Worm (Caenorhabditis elegans) whole organism, dauer: ENCODE measurements around the gene C35A5.10.

Source experiments
- unc-62 ChIP-seq: sonication (generic microtip); optimal IDR thresholded peaks from 2 replicates; lab custom pipeline; 2017; ENCODE audit warnings: missing biosample characterization, missing genetic modification reagents, missing genetic modification characterization

The C35A5.10 gene

DNA sequence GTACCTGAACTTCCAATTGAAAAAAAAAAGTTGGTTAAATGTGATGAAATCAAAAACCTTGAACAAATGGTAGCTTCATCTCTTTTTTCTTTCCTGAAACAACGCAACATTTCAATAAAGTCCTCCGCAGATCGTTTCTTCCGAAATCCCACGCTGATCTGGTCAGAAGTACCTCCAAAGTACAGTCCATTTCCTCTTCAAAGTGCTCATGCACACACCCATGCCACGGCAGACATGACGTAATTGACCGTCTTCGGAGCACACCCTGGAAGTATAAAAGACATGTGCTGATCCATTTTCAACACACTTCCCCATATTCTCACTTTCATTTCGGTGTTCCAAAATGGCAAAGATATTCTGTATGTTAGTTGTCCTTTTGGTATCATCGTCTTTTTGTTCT is at the start of gene C35A5.10:
Gene C35A5.10, plus strand, starts transcription at position 301 of the 400 bp plus-strand sequence.
- TF ChIP-seq unc-62 (GFP tag; lab: Kevin White, UChicago): no peak

DNA sequence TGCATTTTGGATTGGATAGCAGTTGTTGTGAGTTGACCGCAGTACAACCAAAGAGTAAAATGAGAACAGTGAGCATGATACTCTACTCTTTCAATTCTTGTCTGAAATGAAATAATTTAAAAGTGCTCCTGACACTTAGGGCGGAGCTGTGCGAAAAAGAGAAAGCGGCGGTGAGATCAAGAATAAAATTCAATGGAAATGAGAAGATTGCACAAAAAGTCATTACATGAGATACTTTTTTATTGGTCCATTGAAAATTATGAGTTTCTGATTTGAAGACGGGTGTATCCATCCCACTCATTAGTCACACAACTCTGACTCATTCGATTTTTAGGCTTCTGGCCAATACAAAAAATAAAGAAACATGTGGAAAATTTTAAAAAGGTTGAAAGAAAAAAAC is 46.7 kb upstream of the C35A5.10 start, which contains the start of gene F22E12.1:
Gene F22E12.1, minus strand, starts transcription at position 101 of the 400 bp plus-strand sequence.
- no peak for TF ChIP-seq unc-62 (GFP tag; lab: Kevin White, UChicago)

DNA sequence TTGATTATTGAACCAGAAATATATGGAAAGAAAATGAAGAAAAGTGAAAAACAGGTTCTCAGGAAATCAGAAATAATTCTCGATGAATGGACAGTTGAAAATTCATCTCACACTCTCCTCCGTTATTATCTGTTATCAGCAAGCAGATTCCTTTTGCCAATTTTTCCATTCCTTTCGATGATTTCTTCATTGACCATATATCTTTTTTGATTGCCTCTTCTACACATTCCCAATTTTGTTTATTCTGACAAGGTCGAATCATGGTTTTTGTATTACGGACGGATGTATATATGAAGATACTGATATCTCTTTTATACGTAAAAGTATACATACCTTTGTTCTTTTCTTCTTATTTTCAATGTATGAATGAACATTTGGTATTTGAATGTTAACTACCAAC is 43.3 kb upstream of the C35A5.10 start:
- no peak for TF ChIP-seq unc-62 (GFP tag; lab: Kevin White, UChicago)

DNA sequence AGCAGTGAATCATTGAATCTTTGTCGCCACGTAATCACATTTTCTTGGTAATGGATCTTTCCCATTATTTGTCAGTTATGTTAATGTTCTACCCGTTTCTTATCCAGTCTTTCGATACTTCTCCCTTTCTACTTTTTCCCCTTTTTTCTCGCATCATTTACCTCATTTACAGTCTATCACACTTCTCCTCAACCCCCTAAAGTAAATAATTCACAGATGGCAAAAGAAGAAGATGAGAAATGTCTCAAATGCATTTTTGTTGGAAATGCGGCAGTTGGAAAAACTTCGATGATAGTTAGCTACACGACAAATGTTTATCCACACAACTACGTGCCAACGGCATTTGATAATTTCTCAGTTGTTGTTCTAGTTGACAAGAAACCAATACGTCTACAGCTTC is 41.9 kb upstream of the C35A5.10 start, which contains the start of gene chw-1:
Gene chw-1, plus strand, starts transcription at position 217 of the 400 bp plus-strand sequence.
- TF ChIP-seq unc-62 (GFP tag; lab: Kevin White, UChicago): no peak

DNA sequence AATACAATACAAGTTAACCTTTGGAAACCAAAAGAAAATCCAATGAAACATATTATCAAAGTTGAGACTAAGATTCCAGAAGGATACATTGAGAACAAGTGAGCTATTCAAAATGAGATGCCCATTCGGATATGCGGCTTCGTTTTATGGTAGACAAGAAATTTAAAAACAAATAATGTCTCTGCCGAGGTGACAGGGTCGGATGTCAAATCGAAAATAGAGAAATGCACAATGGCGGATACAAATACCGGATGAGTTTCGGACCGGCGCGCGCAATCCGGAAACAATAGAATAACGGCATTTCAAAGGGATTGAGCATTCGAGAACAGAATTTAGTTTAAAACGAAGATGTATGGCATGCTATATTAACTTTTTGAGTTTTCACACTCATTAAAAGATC is 40.7 kb upstream of the C35A5.10 start, which contains the start of gene F22E12.3:
Gene F22E12.3, minus strand, starts transcription at position 101 of the 400 bp plus-strand sequence.
- TF ChIP-seq unc-62 (GFP tag; lab: Kevin White, UChicago): no peak

DNA sequence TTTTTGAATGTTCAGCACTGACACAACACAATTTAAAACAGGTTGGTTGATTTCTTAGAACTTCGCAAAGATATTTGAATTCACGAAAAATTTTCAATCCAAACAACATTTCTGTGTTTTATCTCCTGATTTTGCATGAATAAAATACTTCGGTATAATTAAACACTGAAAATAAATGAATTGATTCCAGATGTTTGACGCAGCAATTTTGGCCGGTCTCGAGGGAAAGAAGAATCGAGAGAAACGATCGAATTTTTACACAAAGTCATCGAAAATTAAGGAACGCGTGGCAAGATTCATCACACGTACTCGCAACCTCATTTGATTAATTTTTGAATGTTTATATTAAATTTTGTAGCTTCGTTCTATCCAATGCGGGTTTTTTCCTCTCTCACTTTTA is 39.8 kb upstream of the C35A5.10 start:
- no peak for TF ChIP-seq unc-62 (GFP tag; lab: Kevin White, UChicago)

DNA sequence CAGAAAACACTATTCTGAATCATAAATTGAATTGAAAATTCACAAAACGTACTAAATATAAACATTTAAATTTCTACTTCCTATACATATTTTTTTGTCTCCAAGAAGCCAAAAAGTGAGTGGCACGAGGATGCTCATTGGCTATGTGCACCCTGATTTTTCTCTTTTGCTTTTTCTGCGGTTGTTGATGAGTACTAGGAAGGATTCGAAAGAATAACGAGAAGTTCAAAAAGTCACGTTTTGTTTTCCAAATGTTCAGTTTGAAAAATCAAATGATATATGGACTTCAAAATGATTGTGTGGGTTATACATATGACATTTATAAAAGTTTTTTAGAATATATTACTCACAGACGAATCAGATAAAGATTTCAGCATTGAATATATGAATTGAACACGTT is 39.2 kb upstream of the C35A5.10 start:
- TF ChIP-seq unc-62 (GFP tag; lab: Kevin White, UChicago): no peak

DNA sequence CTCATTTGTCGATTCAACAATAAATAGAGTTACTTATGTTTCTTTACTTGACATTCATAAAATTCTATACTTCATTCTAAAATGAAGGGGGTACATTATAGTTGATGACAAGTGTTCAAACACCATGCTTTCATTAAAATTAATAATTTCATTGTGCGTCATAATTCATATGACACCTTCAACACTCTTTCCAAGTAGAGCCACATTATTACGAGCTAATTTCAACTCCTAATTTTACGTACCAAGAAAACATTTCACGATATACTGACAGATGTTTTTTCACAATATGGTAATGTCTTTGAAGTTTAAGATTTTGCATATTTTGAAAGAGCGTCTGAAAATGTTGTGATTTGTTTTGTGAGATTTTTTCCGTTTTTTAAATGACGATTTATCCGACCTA is 38.5 kb upstream of the C35A5.10 start:
- TF ChIP-seq unc-62 (GFP tag; lab: Kevin White, UChicago): no peak

DNA sequence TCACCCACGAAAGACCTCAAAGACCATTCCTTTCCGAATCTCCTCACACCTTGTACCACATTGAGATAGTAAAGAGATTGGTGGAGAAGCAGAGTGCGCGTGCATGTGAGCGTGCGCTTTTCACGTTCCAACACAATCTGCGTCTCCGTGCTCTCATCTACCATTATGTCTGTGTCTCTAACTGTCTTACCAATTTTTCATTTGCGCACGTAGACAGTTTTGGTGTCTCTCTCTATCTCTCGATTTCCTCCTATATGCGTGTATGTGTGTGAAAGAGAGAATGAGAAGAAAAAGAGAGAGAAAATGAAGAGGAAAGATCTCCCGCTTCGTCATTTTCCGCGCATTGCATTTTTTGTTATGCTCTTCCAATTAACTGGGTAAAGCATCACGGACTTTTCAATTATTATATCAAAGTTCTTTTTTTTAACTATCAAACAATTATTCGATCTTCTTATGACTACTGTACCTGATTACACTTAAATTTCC is 37.3 kb upstream of the C35A5.10 start:
- no peak for TF ChIP-seq unc-62 (GFP tag; lab: Kevin White, UChicago)

DNA sequence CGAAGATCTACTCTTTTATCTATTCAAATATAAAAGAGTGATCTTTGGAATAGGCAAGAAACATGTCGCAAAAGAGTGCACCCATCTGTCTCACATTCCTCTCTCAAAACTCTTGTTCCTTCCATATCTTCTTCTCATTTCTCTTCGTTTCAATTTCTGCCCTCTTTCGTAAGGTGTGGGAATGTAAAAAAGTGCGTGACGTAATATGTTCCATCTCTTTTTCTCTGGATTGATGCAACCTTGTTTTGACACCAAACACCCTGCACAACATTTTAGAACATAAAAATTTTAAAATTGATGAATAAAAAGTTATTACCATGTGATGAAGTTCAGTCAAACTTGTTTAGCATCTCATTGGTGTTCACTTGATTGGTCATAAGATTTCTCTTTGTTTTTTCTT is 36.9 kb upstream of the C35A5.10 start:
- TF ChIP-seq unc-62 (GFP tag; lab: Kevin White, UChicago): no peak

DNA sequence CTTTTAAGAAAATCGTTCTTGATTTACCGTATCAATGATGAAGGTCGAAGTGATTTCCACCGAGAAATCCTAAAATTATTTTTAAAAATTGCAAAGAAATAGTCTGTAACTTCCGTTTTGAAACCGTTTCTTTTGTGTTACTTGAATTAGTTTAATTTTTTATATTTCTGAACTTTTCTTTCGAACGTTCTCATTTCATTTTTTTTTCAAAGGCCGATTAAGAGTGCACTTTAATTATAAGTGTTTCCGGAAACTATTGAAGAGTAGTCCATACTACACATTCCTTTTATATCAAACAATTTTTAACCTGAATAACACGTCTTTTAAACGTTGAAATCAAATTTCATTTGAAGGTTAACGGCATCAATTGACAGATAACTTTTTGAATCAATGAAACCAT is 36.3 kb upstream of the C35A5.10 start:
- no peak for TF ChIP-seq unc-62 (GFP tag; lab: Kevin White, UChicago)

DNA sequence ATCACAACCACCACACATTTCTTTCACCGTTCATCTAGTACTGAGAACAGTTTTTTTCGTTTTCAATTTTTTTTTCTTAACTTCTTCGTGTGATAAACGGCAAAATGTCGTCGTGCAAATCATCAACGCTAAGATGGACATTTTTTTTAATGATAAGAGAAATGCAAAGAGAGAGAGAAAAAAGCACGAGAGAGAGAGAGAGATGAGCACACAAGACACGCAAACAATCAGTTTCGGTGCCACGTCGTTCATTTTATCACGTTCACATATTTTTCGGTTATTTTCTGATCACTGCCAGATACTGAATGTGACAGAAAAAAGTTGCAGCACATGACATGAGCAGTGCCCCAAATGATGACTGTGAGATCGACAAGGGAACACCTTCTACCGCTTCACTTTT is 35.8 kb upstream of the C35A5.10 start, which contains the start of gene egl-9:
Gene egl-9, plus strand, starts transcription at position 328 of the 400 bp plus-strand sequence.
- TF ChIP-seq unc-62 (GFP tag; lab: Kevin White, UChicago): no peak

DNA sequence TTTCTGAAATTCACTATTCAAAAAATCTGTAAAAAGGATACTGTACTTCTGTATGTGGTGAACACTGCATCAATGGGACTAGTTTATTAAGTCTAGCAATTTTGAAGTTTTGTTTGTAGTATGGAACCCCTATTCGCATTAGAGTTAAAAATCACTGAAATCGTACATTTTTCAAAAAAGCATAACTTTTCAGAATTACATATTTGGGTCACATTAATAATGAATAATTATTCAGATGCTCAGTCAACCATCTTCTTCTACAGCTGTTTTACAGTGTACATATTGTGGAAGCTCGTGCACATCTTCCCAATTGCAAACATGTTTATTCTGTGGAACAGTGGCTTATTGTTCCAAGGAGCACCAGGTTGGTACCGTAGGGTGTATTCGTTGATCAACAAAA is 35.3 kb upstream of the C35A5.10 start:
- no peak for TF ChIP-seq unc-62 (GFP tag; lab: Kevin White, UChicago)

DNA sequence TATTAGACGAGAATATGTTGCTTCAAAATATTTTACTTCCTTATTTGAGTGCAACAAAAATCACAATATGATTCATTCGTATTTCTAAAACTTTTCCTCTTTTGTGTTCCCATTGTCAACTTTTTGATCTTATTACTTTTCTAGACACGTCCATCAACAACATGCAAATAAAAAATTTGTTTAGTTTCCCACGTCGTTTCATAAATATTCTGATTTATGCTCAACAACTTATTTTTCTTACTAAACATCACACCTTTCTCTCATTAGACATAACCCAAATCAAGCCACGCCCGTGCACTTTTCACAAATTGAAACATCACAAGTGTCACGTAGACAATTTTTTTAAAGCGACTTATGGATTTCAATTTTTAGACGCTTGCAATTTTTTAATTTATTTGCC is 34.1 kb upstream of the C35A5.10 start:
- no peak for TF ChIP-seq unc-62 (GFP tag; lab: Kevin White, UChicago)

DNA sequence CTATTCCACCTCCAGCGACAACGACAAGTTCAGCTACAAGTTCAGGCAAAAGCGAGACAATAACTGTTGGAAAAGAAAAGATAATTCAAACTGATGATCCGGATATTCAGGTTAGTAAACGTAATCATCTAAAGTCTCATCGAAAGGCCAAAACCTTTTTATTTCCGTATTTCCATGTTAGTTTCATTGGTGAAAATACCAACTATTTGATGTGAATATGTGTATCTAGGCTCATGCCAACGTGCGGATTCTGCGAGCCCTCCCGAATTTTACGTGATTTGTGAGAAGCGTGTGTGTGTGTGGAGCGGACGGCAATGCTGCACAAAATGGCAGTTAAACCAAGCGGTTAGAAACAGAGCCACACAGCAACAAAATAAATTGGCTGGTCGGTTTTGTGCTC is 33.0 kb upstream of the C35A5.10 start:
- no peak for TF ChIP-seq unc-62 (GFP tag; lab: Kevin White, UChicago)

DNA sequence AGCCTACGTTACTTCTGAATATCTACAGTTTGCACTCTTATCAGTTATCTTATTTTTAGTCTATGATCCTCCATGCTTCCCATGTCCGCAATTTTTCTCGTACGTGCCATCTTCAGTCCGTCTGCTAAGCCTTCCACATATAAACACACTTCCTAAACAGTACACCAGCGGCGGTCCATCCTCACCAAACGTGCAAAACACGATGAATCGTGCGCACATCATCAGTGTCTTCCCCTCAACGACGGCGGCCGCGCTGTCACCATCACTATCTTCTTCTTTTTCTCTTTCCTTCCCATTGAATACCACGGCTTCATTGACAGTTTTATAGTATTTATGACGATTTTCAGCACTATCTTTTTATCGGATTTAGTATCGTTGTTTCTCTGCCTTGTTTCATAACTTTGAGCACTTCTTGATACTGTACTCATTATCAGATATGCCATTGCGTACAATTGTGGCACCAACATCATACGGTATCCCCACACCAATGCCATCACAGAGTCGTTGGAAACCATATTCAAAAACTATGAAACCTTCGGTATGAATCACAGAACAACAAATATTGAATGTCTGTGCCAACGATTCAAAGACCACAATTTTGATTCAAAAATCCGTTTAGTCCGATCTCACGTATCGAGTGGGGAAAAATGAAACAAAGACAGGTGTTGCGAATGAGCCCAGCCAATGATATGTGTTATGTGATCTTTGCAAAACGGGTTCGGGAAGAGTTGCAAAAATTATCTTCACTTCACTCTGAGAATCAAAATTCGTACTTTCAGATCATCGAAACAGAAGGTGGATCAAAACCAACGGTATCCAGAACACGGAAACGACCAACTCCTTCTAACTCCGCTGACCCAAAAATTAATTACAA is 30.9 kb upstream of the C35A5.10 start:
- TF ChIP-seq unc-62 (GFP tag; lab: Kevin White, UChicago): no peak

DNA sequence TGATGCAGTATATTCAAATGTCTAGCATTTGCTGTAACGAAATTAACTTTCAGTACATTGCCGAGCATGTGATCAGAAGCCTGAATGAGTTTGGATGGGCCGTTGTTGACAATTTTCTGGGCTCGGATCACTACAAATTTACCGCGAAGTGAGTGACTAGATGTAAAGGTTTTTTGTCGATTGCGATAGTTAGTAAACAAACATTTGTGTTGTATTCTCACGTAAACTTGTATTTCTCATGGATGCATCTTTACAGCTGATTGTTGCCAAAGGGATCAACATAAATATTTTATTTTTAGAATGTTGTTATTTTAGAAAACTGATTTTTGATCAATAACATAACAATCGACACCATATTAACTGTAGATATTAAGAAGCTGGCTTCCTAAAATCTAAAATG is 30.0 kb upstream of the C35A5.10 start:
- no peak for TF ChIP-seq unc-62 (GFP tag; lab: Kevin White, UChicago)
